Fruit fly (Drosophila melanogaster) whole organism, pupa: ENCODE measurements around the gene SelR.

Source experiments
- CG10348 ChIP-seq: fragments of 200-800 bp; sonication (Bioruptor generic); IDR thresholded peaks from 2 replicates; pipeline ENCODE4 v1.3.6; 2022; ENCODE audit warnings: missing biosample characterization, missing genetic modification characterization
- CG12605 ChIP-seq: fragments of 200-800 bp; sonication (Bioruptor generic); IDR thresholded peaks from 2 replicates; pipeline ENCODE4 v1.3.6; 2022; ENCODE audit warnings: missing biosample characterization, missing genetic modification characterization
- CG13204 ChIP-seq: fragments of 200-800 bp; sonication (Bioruptor generic); optimal IDR thresholded peaks from 2 replicates; lab custom pipeline; 2018; ENCODE audit warnings: missing biosample characterization, mild to moderate bottlenecking, missing genetic modification characterization, moderate library complexity
- CG14655 ChIP-seq: fragments of 200-800 bp; sonication (Bioruptor generic); optimal IDR thresholded peaks from 3 replicates; lab custom pipeline; 2017; ENCODE audit warnings: mild to moderate bottlenecking, missing biosample characterization, missing genetic modification reagents, missing genetic modification characterization
- CG15710 ChIP-seq: fragments of 200-800 bp; sonication (Bioruptor generic); optimal IDR thresholded peaks from 2 replicates; lab custom pipeline; 2018; ENCODE audit warnings: missing biosample characterization, mild to moderate bottlenecking, missing genetic modification characterization, moderate library complexity
- CG17806 ChIP-seq: fragments of 200-800 bp; sonication (Bioruptor generic); optimal IDR thresholded peaks from 2 replicates; lab custom pipeline; 2018; ENCODE audit warnings: missing biosample characterization, mild to moderate bottlenecking, missing genetic modification characterization, moderate library complexity
- CG32121 ChIP-seq: fragments of 200-800 bp; sonication (Bioruptor generic); IDR thresholded peaks from 2 replicates; pipeline ENCODE4 v1.3.6; 2022; ENCODE audit warnings: missing biosample characterization, missing genetic modification characterization
- CG34367 ChIP-seq: fragments of 200-800 bp; sonication (Bioruptor generic); optimal IDR thresholded peaks from 2 replicates; lab custom pipeline; 2018; ENCODE audit warnings: missing biosample characterization, mild to moderate bottlenecking, missing genetic modification characterization
- CG4496 ChIP-seq: fragments of 200-800 bp; sonication (Bioruptor generic); IDR thresholded peaks from 3 replicates; pipeline ENCODE4 v1.3.6; 2022; ENCODE audit warnings: missing biosample characterization, missing genetic modification characterization
- CG8159 ChIP-seq: fragments of 200-800 bp; sonication (Bioruptor generic); optimal IDR thresholded peaks from 3 replicates; lab custom pipeline; 2018; ENCODE audit warnings: missing biosample characterization, mild to moderate bottlenecking, missing genetic modification characterization, moderate library complexity
- CG8301 ChIP-seq: fragments of 200-800 bp; sonication (Bioruptor generic); optimal IDR thresholded peaks from 2 replicates; lab custom pipeline; 2018; ENCODE audit warnings: missing biosample characterization, mild to moderate bottlenecking, missing genetic modification characterization
- CG9948 ChIP-seq: fragments of 200-800 bp; sonication (Bioruptor generic); optimal IDR thresholded peaks from 2 replicates; lab custom pipeline; 2018; ENCODE audit warnings: missing biosample characterization, mild to moderate bottlenecking, missing genetic modification characterization, moderate library complexity
- D1 ChIP-seq: fragments of 200-800 bp; sonication (Bioruptor generic); optimal IDR thresholded peaks from 2 replicates; lab custom pipeline; 2018; ENCODE audit warnings: missing biosample characterization, mild to moderate bottlenecking, missing genetic modification characterization, moderate library complexity
- EcR ChIP-seq: fragments of 200-800 bp; sonication (Bioruptor generic); optimal IDR thresholded peaks from 3 replicates; lab custom pipeline; 2019; ENCODE audit warnings: missing biosample characterization, missing genetic modification characterization, mild to moderate bottlenecking, moderate library complexity, missing genetic modification reagents
- Ets98B ChIP-seq: fragments of 200-800 bp; sonication (Bioruptor generic); IDR thresholded peaks from 2 replicates; pipeline ENCODE4 v1.3.6; 2022; ENCODE audit warnings: missing biosample characterization, missing genetic modification characterization
- Pif1A ChIP-seq: fragments of 200-800 bp; sonication (Bioruptor generic); optimal IDR thresholded peaks from 3 replicates; lab custom pipeline; 2016; ENCODE audit warnings: missing biosample characterization, missing genetic modification characterization
- Pif1B ChIP-seq: fragments of 200-800 bp; sonication (Bioruptor generic); optimal IDR thresholded peaks from 3 replicates; lab custom pipeline; 2016; ENCODE audit warnings: missing biosample characterization, missing genetic modification characterization
- Snoo ChIP-seq: fragments of 200-800 bp; sonication (Bioruptor generic); optimal IDR thresholded peaks from 3 replicates; lab custom pipeline; 2017; ENCODE audit warnings: missing biosample characterization, mild to moderate bottlenecking, missing genetic modification characterization, inconsistent platforms
- fd96Ca ChIP-seq: fragments of 200-800 bp; sonication (Bioruptor generic); IDR thresholded peaks from 3 replicates; pipeline ENCODE4 v1.3.6; 2022; ENCODE audit warnings: missing biosample characterization, missing genetic modification characterization
- gl ChIP-seq: fragments of 200-800 bp; sonication (Bioruptor generic); optimal IDR thresholded peaks from 2 replicates; lab custom pipeline; 2018; ENCODE audit warnings: missing biosample characterization, mild to moderate bottlenecking, missing genetic modification characterization
- rn ChIP-seq: fragments of 200-800 bp; sonication (Bioruptor generic); IDR thresholded peaks from 2 replicates; pipeline ENCODE4 v1.3.6; 2022; ENCODE audit warnings: missing biosample characterization, missing genetic modification characterization

The SelR gene

DNA sequence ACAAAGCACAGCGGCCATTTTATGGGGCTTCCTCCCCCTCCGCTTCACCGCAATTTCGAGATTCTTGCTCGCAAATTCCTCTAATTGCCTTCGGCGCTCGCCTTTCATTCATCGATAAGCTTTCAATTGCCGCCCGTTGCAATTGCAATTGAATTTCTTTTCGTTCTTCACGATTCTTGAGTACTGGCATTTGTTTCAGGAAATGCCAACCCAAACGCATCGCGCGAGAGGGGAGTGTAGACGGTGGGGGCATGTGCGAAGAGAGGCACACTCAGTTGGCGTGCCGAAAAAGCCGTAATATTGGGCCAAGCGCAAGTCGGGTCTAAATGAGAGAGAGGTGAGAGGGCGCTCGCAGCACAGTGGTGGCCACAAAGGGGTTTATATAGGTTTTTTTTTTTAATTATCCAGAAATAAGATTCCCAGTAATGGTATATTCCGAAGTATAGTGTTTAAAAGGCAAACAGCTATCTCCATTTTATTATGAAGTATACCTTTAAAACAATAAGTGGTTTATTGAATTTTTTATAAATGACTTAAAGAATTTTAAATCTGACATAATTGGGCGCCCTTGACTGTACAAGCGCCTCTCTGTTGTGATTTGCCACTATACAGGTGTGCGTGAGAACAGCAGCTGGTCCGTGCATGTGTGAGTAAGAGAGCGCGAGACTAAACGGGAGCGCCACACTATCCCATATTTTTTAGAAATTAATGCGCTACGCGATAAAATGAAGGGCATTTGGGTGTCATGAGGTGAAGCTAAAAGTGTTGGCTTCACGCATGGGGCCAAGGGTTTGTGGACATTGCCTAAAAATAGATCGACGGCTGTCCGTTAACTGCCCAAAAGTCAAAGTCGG lies 18.2 kb upstream of the SelR start:
- TF ChIP-seq rn (GFP tag; lab: Robert Waterston, UW) (peak; percentile 38), D1 (peak; percentile 66), EcR (peak; percentile 24), Snoo (tag; lab: Kevin White, UChicago) (peak; percentile 87), CG15710 (tag; lab: Kevin White, UChicago) (peak; percentile 89), Pif1B (GFP tag; lab: Kevin White, UChicago) (peak; percentile 86), CG8301 (peak; percentile 89), fd96Ca (peak; percentile 78), CG14655 (peak; percentile 90), CG17806 (tag; lab: Kevin White, UChicago) (peak; percentile 86), CG12605 (GFP tag; lab: Robert Waterston, UW) (peak; percentile 81), CG32121 (GFP tag; lab: Robert Waterston, UW) (peak; percentile 93), CG34367 (tag; lab: Kevin White, UChicago) (peak; percentile 80), Pif1A (GFP tag; lab: Kevin White, UChicago) (peak; percentile 91), CG13204 (GFP tag; lab: Kevin White, UChicago) (peak; percentile 64), CG8159 (tag; lab: Kevin White, UChicago) (peak; percentile 89), Ets98B (GFP tag; lab: Robert Waterston, UW) (peak; percentile 86), gl (tag; lab: Kevin White, UChicago) (peak; percentile 41), CG9948 (tag; lab: Kevin White, UChicago) (peak; percentile 83), CG10348 (GFP tag; lab: Robert Waterston, UW) (peak; percentile 69; the same call in 1 of the 2 replicates), CG4496 (GFP tag; lab: Robert Waterston, UW) (peak; percentile 93)

DNA sequence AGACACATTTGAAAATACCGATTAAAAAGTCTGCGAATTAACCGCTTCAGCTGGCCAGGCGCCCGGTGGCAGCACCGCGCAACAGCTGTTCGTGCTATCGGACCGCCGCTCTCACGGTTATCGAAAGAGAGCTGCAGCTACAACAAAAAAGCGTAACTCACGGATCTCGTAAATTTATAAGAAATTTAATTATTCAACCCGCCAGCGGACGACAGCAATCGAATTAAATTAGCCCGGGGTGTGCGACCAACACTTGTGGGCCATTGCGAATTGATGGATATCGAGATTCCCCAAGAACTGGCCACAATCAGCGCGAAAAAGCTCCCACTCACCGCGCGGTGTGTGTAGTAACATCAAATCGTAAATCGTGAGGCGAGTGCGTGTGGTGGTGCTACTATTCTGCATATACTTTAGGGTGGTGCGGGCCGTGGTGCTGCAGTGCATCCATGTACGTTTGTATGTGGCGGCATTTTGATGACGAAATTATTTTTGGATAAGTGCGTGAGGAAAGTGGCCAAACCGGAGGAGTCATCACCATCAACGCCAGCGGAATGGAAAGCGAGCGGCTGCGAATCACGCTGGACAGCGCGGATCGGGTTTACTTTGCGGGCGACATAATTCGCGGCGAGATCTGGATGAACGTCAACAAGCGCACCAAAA lies 17.1 kb upstream of the SelR start, which contains the start of gene Leash:
Leash (plus strand) TSS at position 119 of the 660 bp plus-strand sequence.
- TF ChIP-seq CG8301 (no peak), CG12605 (GFP tag; lab: Robert Waterston, UW) (no peak), CG32121 (GFP tag; lab: Robert Waterston, UW) (peak; percentile 29; the same call in 1 of the 2 replicates), CG9948 (tag; lab: Kevin White, UChicago) (no peak), EcR (no peak), CG4496 (GFP tag; lab: Robert Waterston, UW) (peak; percentile 6; the same call in 1 of the 3 replicates), fd96Ca (0 out of 3 replicates have a peak, but pooled peaks have one; percentile 37), D1 (no peak), CG13204 (GFP tag; lab: Kevin White, UChicago) (peak; percentile 36), CG8159 (tag; lab: Kevin White, UChicago) (peak; percentile 75)

DNA sequence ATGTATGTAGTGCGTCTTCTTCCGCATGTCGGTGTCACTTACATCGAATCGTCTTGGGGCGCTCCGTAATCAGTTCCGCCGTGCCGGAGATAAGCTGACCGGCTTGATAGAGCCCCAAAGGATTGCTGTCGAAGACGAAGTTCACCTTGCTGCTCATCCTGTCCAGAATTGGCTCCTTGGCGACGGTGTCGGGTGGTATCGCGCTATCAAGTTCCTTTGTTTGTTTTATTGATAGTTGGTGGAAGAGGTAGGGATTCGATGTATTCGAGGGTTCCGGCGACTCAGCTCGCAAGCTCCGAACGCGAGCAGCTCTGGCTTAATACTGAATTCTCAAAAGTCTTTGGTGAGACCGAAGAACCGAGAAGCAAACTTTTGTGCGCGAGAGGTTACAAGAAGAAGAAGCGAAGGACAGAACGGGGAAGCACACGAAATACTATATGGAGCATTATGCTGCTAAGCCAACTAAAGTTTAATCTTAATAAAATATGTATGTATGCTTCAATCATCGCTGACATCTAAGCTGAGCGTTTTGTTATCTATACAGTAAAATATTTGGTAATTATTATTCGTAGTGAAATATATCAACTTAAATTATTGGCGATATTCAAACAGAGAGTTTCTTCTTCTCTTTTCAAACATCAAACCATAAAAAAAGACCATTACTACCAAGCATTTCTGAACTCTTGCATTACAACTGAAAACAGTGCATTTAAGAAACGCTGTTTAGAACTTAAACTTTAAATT lies 16.4 kb upstream of the SelR start, which contains the start of gene CG14696:
CG14696 (minus strand) TSS at position 324 of the 744 bp plus-strand sequence.
- TF ChIP-seq D1 (no peak), CG32121 (GFP tag; lab: Robert Waterston, UW) (no peak), Pif1A (GFP tag; lab: Kevin White, UChicago) (no peak), CG4496 (GFP tag; lab: Robert Waterston, UW) (no peak), CG12605 (GFP tag; lab: Robert Waterston, UW) (no peak), CG15710 (tag; lab: Kevin White, UChicago) (no peak), CG14655 (no peak), CG13204 (GFP tag; lab: Kevin White, UChicago) (no peak), CG10348 (GFP tag; lab: Robert Waterston, UW) (no peak), CG9948 (tag; lab: Kevin White, UChicago) (no peak), CG8301 (no peak), gl (tag; lab: Kevin White, UChicago) (no peak), CG17806 (tag; lab: Kevin White, UChicago) (no peak), Pif1B (GFP tag; lab: Kevin White, UChicago) (no peak)

DNA sequence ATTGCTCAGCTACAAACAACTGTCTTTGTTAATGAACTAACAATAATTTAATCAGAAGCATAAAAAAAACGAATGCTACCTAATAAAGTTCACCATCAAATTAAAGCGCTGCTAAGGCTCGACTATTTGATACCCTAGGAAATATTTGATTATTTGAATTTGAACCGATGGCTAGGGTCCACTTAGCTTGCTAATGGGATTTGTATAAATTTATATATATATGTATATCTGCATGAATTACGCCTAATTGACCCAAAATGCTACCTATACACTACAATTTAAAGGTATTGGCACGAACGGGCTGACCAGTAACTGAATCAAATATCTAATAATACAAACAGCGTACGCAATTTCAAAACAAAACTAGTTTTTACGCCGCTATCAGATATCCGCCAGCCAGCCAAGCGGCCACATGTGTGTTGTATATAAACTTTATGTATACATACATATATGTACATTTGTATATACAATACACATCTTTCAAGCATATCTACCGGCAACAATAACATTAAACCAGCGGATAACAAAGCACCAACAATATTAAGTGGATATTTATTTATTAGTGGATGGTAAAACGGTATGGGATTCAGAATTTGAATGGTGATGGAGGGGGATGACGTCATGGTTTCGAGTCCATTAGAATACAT lies 15.7 kb upstream of the SelR start:
- TF ChIP-seq CG12605 (GFP tag; lab: Robert Waterston, UW) (0 out of 2 replicates have a peak, but pooled peaks have one; percentile 19), CG32121 (GFP tag; lab: Robert Waterston, UW) (peak; percentile 59), Ets98B (GFP tag; lab: Robert Waterston, UW) (peak; percentile 38; the same call in 1 of the 2 replicates), CG15710 (tag; lab: Kevin White, UChicago) (no peak), Pif1B (GFP tag; lab: Kevin White, UChicago) (no peak), fd96Ca (peak; percentile 27; the same call in 1 of the 3 replicates), CG17806 (tag; lab: Kevin White, UChicago) (no peak), CG4496 (GFP tag; lab: Robert Waterston, UW) (peak; percentile 68)
- TF ChIP-seq, all 21 proteins: peak for 5
